In genomic region chr3L:2782678-2783027, dm6 we compare ENCODE assay signal across 3 fruit fly cellular contexts.
A peak's percentile ranks its signal among the peaks of the same experiment; 100 is the strongest.
TF ChIP-seq lines count a peak whose summit lies in the region.

No protein-coding gene starts in this region.

- TF ChIP-seq CTCF in whole organism, embryonic (GFP tag; optimal IDR thresholded peaks at IDR 0.05; lab: Kevin White, UChicago) = no peak

TF ChIP-seq in whole organism, adult, 20 proteins besides CTCF, POLR2A, EP300 and RAD21:
- TF ChIP-seq Clk (GFP tag; optimal IDR thresholded peaks at IDR 0.05; lab: Kevin White, UChicago) = no peak
- TF ChIP-seq cic (GFP tag; optimal IDR thresholded peaks at IDR 0.05; lab: Kevin White, UChicago) = peak; percentile 29
- TF ChIP-seq bab1 (GFP tag; optimal IDR thresholded peaks at IDR 0.05; lab: Kevin White, UChicago) = no peak
- TF ChIP-seq CG11617 (GFP tag; optimal IDR thresholded peaks at IDR 0.05; lab: Kevin White, UChicago) = no peak
- no peak for TF ChIP-seq Mnt (GFP tag; optimal IDR thresholded peaks at IDR 0.05; lab: Kevin White, UChicago)
- TF ChIP-seq CG33017 (tag; optimal IDR thresholded peaks at IDR 0.05; lab: Kevin White, UChicago) = no peak
- no peak for TF ChIP-seq Crg-1 (GFP tag; optimal IDR thresholded peaks at IDR 0.05; lab: Kevin White, UChicago)
- no peak for TF ChIP-seq toe (GFP tag; optimal IDR thresholded peaks at IDR 0.05; lab: Kevin White, UChicago)
TF ChIP-seq in whole organism, adult: peak in this region for 1.

TF ChIP-seq in whole organism, embryonic, 481 proteins besides CTCF, POLR2A, EP300 and RAD21:
- TF ChIP-seq Fer1 (GFP tag; optimal IDR thresholded peaks at IDR 0.05; lab: Kevin White, UChicago) (no peak), lov (optimal IDR thresholded peaks at IDR 0.05; lab: Kevin White, UChicago) (no peak), lov (GFP tag; IDR thresholded peaks at IDR 0.05; lab: Robert Waterston, UW) (0 out of 3 replicates have a peak, but pooled peaks have one; percentile 52), BtbVII (GFP tag; optimal IDR thresholded peaks at IDR 0.05; lab: Kevin White, UChicago) (no peak), jumu (GFP tag; optimal IDR thresholded peaks at IDR 0.05; lab: Kevin White, UChicago) (no peak), twi (tag; optimal IDR thresholded peaks at IDR 0.05; lab: Kevin White, UChicago) (peak; percentile 54)

TF ChIP-seq in whole organism, prepupa, 60 proteins besides CTCF, POLR2A, EP300 and RAD21:
- TF ChIP-seq fkh (GFP tag; optimal IDR thresholded peaks at IDR 0.05; lab: Kevin White, UChicago) (peak; percentile 41), CG11902 (GFP tag; optimal IDR thresholded peaks at IDR 0.05; lab: Kevin White, UChicago) (no peak), eg (GFP tag; IDR thresholded peaks at IDR 0.05; lab: Robert Waterston, UW) (no peak), dac (GFP tag; optimal IDR thresholded peaks at IDR 0.05; lab: Kevin White, UChicago) (no peak), fd59A (GFP tag; optimal IDR thresholded peaks at IDR 0.05; lab: Kevin White, UChicago) (no peak), CG6808 (GFP tag; optimal IDR thresholded peaks at IDR 0.05; lab: Kevin White, UChicago) (no peak), pdm3 (GFP tag; optimal IDR thresholded peaks at IDR 0.05; lab: Kevin White, UChicago) (no peak)
